Fruit fly (Drosophila melanogaster): ENCODE measurements around the gene CG14086.
A peak's percentile ranks its signal among the peaks of the same experiment; 100 is the strongest.

Gene CG14086

dm6 chr3L:19292440-19293175 lies 17.0 kb downstream of the CG14086 start, which contains the start of gene Gbs-76A (continued):
- TF ChIP-seq CG14965 (GFP tag; optimal IDR thresholded peaks at IDR 0.05; ENCODE audit: borderline replicate concordance) (no peak), B-H1 (GFP tag; IDR thresholded peaks at IDR 0.05) (peak; percentile 71), cwo (GFP tag; optimal IDR thresholded peaks at IDR 0.05) (peak; percentile 87), jumu (GFP tag; optimal IDR thresholded peaks at IDR 0.05) (no peak), pb (GFP tag; optimal IDR thresholded peaks at IDR 0.05) (no peak), chn (GFP tag; optimal IDR thresholded peaks at IDR 0.05) (no peak), btn (GFP tag; optimal IDR thresholded peaks at IDR 0.05) (no peak), org-1 (GFP tag; optimal IDR thresholded peaks at IDR 0.05) (peak; percentile 60), Bgb (GFP tag; IDR thresholded peaks at IDR 0.05; ENCODE audit: partially characterized antibody) (no peak), CG7372 (GFP tag; IDR thresholded peaks at IDR 0.05) (no peak; the same call in 1 of the 2 replicates), Asciz (GFP tag; optimal IDR thresholded peaks at IDR 0.05) (peak; percentile 79), CG13123 (GFP tag; optimal IDR thresholded peaks at IDR 0.05) (peak; percentile 29), wek (GFP tag; optimal IDR thresholded peaks at IDR 0.05) (no peak), CG5180 (GFP tag; optimal IDR thresholded peaks at IDR 0.05) (peak; percentile 67), her (GFP tag; optimal IDR thresholded peaks at IDR 0.05) (no peak), Sin3A (optimal IDR thresholded peaks at IDR 0.05) (no peak), sisA (GFP tag; IDR thresholded peaks at IDR 0.05) (peak; percentile 64), bigmax (GFP tag; optimal IDR thresholded peaks at IDR 0.05) (no peak), NC2β (GFP tag; optimal IDR thresholded peaks at IDR 0.05) (no peak), twi (tag; optimal IDR thresholded peaks at IDR 0.05) (peak; percentile 67), Usf (GFP tag; optimal IDR thresholded peaks at IDR 0.05) (peak; percentile 33), trh (GFP tag; optimal IDR thresholded peaks at IDR 0.05) (no peak), lmd (GFP tag; IDR thresholded peaks at IDR 0.05) (peak; percentile 87), CG2875 (GFP tag; optimal IDR thresholded peaks at IDR 0.05) (peak; percentile 77), CG6813 (GFP tag; optimal IDR thresholded peaks at IDR 0.05) (peak; percentile 86), usp (GFP tag; optimal IDR thresholded peaks at IDR 0.05) (no peak), chinmo (GFP tag; IDR thresholded peaks at IDR 0.05; ENCODE audit: partially characterized antibody) (0 out of 4 replicates have a peak, but pooled peaks have one; percentile 62), nerfin-1 (tag; optimal IDR thresholded peaks at IDR 0.05) (peak; percentile 86), CG12744 (GFP tag; optimal IDR thresholded peaks at IDR 0.05) (peak; percentile 29), exex (tag; optimal IDR thresholded peaks at IDR 0.05) (peak; percentile 77), CG4617 (GFP tag; optimal IDR thresholded peaks at IDR 0.05; ENCODE audit: borderline replicate concordance) (peak; percentile 4), CG3726 (GFP tag; IDR thresholded peaks at IDR 0.05) (no peak), ro (GFP tag; IDR thresholded peaks at IDR 0.05) (peak; percentile 9; the same call in 1 of the 2 replicates), CG12236 (GFP tag; optimal IDR thresholded peaks at IDR 0.05) (no peak), CG7963 (GFP tag; IDR thresholded peaks at IDR 0.05; ENCODE audit: partially characterized antibody) (no peak), Meics (GFP tag; optimal IDR thresholded peaks at IDR 0.05) (peak; percentile 89), scrt (GFP tag; optimal IDR thresholded peaks at IDR 0.05) (peak; percentile 77), klu (GFP tag; IDR thresholded peaks at IDR 0.05) (no peak), CG1529 (GFP tag; optimal IDR thresholded peaks at IDR 0.05) (peak; percentile 62), CG10209 (GFP tag; optimal IDR thresholded peaks at IDR 0.05) (peak; percentile 84), run (tag; optimal IDR thresholded peaks at IDR 0.05) (peak; percentile 81), Lpt (GFP tag; optimal IDR thresholded peaks at IDR 0.05) (no peak), CG1647 (GFP tag; optimal IDR thresholded peaks at IDR 0.05) (no peak), CG18764 (GFP tag; optimal IDR thresholded peaks at IDR 0.05) (no peak), ab (GFP tag; optimal IDR thresholded peaks at IDR 0.05) (no peak), tx (GFP tag; optimal IDR thresholded peaks at IDR 0.05) (no peak), CG11093 (GFP tag; IDR thresholded peaks at IDR 0.05) (0 out of 3 replicates have a peak, but pooled peaks have one; percentile 57), Adf1 (GFP tag; IDR thresholded peaks at IDR 0.05) (peak; percentile 27; the same call in 1 of the 2 replicates), Poxn (GFP tag; IDR thresholded peaks at IDR 0.05) (0 out of 2 replicates have a peak, but pooled peaks have one; percentile 45), MESR4 (GFP tag; optimal IDR thresholded peaks at IDR 0.05) (no peak)

Data from whole organism, embryonic.